Fruit fly (Drosophila melanogaster) whole organism, embryonic: Measurements from ENCODE around the gene Sfp77F.

ENCODE experiments used
- Antp ChIP-seq: fragments of 200-800 bp; sonication (Bioruptor generic); optimal IDR thresholded peaks from 3 replicates; lab custom pipeline; 2016; ENCODE audit warnings: missing biosample characterization, missing genetic modification characterization
- Blimp-1 ChIP-seq: fragments of 200-800 bp; sonication (Bioruptor generic); optimal IDR thresholded peaks from 3 replicates; lab custom pipeline; 2018; ENCODE audit warnings: missing biosample characterization, missing genetic modification characterization, mild to moderate bottlenecking, moderate library complexity, missing genetic modification reagents
- CG10209 ChIP-seq: fragments of 200-800 bp; sonication (Bioruptor generic); optimal IDR thresholded peaks from 3 replicates; lab custom pipeline; 2017; ENCODE audit warnings: missing biosample characterization, mild to moderate bottlenecking, missing genetic modification characterization, missing genetic modification reagents
- CG1024 ChIP-seq: fragments of 200-800 bp; sonication (Bioruptor generic); IDR thresholded peaks from 2 replicates; pipeline ENCODE4 v1.3.6; 2022; ENCODE audit warnings: missing biosample characterization, missing genetic modification characterization
- CG10321 ChIP-seq: fragments of 200-800 bp; sonication (Bioruptor generic); IDR thresholded peaks from 2 replicates; pipeline ENCODE4 v1.3.6; 2022; ENCODE audit warnings: missing biosample characterization, missing genetic modification characterization
- CG11247 ChIP-seq: fragments of 200-800 bp; sonication (Bioruptor generic); IDR thresholded peaks from 2 replicates; pipeline ENCODE4 v1.3.6; 2022; ENCODE audit warnings: missing biosample characterization, missing genetic modification characterization
- CG11456 ChIP-seq: fragments of 200-800 bp; sonication (Bioruptor generic); IDR thresholded peaks from 3 replicates; pipeline ENCODE4 v1.3.6; 2022; ENCODE audit warnings: missing biosample characterization, missing genetic modification characterization
- CG12391 ChIP-seq: fragments of 200-800 bp; sonication (Bioruptor generic); optimal IDR thresholded peaks from 3 replicates; lab custom pipeline; 2018; ENCODE audit warnings: missing biosample characterization, mild to moderate bottlenecking, missing genetic modification characterization, moderate library complexity
- CG12769 ChIP-seq: fragments of 200-800 bp; sonication (Bioruptor generic); optimal IDR thresholded peaks from 2 replicates; lab custom pipeline; 2019; ENCODE audit warnings: missing biosample characterization, mild to moderate bottlenecking, missing genetic modification characterization, moderate library complexity
- CG13894 ChIP-seq: fragments of 200-800 bp; sonication (Bioruptor generic); optimal IDR thresholded peaks from 3 replicates; lab custom pipeline; 2018; ENCODE audit warnings: missing biosample characterization, mild to moderate bottlenecking, missing genetic modification characterization, moderate library complexity
- CG14441 ChIP-seq: fragments of 200-800 bp; sonication (Bioruptor generic); IDR thresholded peaks from 2 replicates; pipeline ENCODE4 v1.3.6; 2022; ENCODE audit warnings: missing biosample characterization, missing genetic modification characterization
- CG2129 ChIP-seq: fragments of 200-800 bp; sonication (Bioruptor generic); IDR thresholded peaks from 2 replicates; pipeline ENCODE4 v1.3.6; 2022; ENCODE audit warnings: missing biosample characterization, missing genetic modification characterization; ENCODE audit not compliant: partially characterized antibody
- CG30403 ChIP-seq: fragments of 200-800 bp; sonication (Bioruptor generic); optimal IDR thresholded peaks from 3 replicates; lab custom pipeline; 2016; ENCODE audit warnings: missing biosample characterization, missing genetic modification characterization
- CG3281 ChIP-seq: fragments of 200-800 bp; sonication (Bioruptor generic); optimal IDR thresholded peaks from 3 replicates; lab custom pipeline; 2017; ENCODE audit warnings: missing biosample characterization, mild to moderate bottlenecking, missing genetic modification characterization
- CG4617 ChIP-seq: fragments of 200-800 bp; sonication (Bioruptor generic); optimal IDR thresholded peaks from 3 replicates; lab custom pipeline; 2016; ENCODE audit warnings: missing biosample characterization, missing genetic modification characterization, borderline replicate concordance
- CG4854 ChIP-seq: fragments of 200-800 bp; sonication (Bioruptor generic); optimal IDR thresholded peaks from 2 replicates; lab custom pipeline; 2016; ENCODE audit warnings: missing biosample characterization, missing genetic modification characterization, inconsistent platforms
- CG6272 ChIP-seq: fragments of 200-800 bp; sonication (Bioruptor generic); IDR thresholded peaks from 2 replicates; pipeline ENCODE4 v1.3.6; 2022; ENCODE audit warnings: missing biosample characterization, missing genetic modification characterization
- CG6689 ChIP-seq: fragments of 200-800 bp; sonication (Bioruptor generic); IDR thresholded peaks from 2 replicates; pipeline ENCODE4 v1.3.6; 2022; ENCODE audit warnings: missing biosample characterization, missing genetic modification characterization
- CG7839 ChIP-seq: fragments of 200-800 bp; sonication (Bioruptor generic); optimal IDR thresholded peaks from 3 replicates; lab custom pipeline; 2018; ENCODE audit warnings: missing biosample characterization, mild to moderate bottlenecking, missing genetic modification characterization, moderate library complexity
- CG8944 ChIP-seq: fragments of 200-800 bp; sonication (Bioruptor generic); optimal IDR thresholded peaks from 3 replicates; lab custom pipeline; 2016; ENCODE audit warnings: missing biosample characterization, missing genetic modification characterization
- CG9609 ChIP-seq: fragments of 200-800 bp; sonication (Bioruptor generic); optimal IDR thresholded peaks from 3 replicates; lab custom pipeline; 2016; ENCODE audit warnings: missing biosample characterization, missing genetic modification characterization
- CG9817 ChIP-seq: fragments of 200-800 bp; sonication (Bioruptor generic); optimal IDR thresholded peaks from 2 replicates; lab custom pipeline; 2018; ENCODE audit warnings: missing biosample characterization, mild to moderate bottlenecking, missing genetic modification characterization, moderate library complexity
- CrebB ChIP-seq: fragments of 200-800 bp; sonication (Bioruptor generic); optimal IDR thresholded peaks from 3 replicates; lab custom pipeline; 2018; ENCODE audit warnings: missing biosample characterization, mild to moderate bottlenecking, missing genetic modification characterization
- Deaf1 ChIP-seq: fragments of 200-800 bp; optimal IDR thresholded peaks from 3 replicates; lab custom pipeline; 2019; ENCODE audit warnings: missing biosample characterization, mild to moderate bottlenecking, missing genetic modification characterization, moderate library complexity
- E2f2 ChIP-seq: fragments of 200-800 bp; sonication (Bioruptor generic); IDR thresholded peaks from 2 replicates; pipeline ENCODE4 v1.3.6; 2022; ENCODE audit warnings: missing biosample characterization, missing genetic modification characterization
- HLH4C ChIP-seq: fragments of 200-800 bp; sonication (Bioruptor generic); IDR thresholded peaks from 3 replicates; pipeline ENCODE4 v1.3.6; 2022; ENCODE audit warnings: missing biosample characterization, missing genetic modification characterization; ENCODE audit not compliant: partially characterized antibody
- HLHmδ ChIP-seq: fragments of 200-800 bp; sonication (Bioruptor generic); optimal IDR thresholded peaks from 2 replicates; lab custom pipeline; 2018; ENCODE audit warnings: missing biosample characterization, mild to moderate bottlenecking, missing genetic modification characterization, moderate library complexity
- HmgD ChIP-seq: fragments of 200-800 bp; sonication (Bioruptor generic); optimal IDR thresholded peaks from 3 replicates; lab custom pipeline; 2016; ENCODE audit warnings: missing biosample characterization, missing genetic modification characterization
- Hmr ChIP-seq: fragments of 200-800 bp; sonication (Bioruptor generic); optimal IDR thresholded peaks from 3 replicates; lab custom pipeline; 2017; ENCODE audit warnings: mild to moderate bottlenecking, missing biosample characterization, missing genetic modification reagents, missing genetic modification characterization
- Kr ChIP-seq: fragments of 200-800 bp; sonication (Bioruptor generic); optimal IDR thresholded peaks from 2 replicates; lab custom pipeline; 2017; ENCODE audit warnings: missing biosample characterization, mild to moderate bottlenecking, missing genetic modification characterization
- Mrtf ChIP-seq: fragments of 200-800 bp; sonication (Bioruptor generic); IDR thresholded peaks from 3 replicates; pipeline ENCODE4 v1.3.6; 2022; ENCODE audit warnings: missing biosample characterization, missing genetic modification characterization
- Nf-YB ChIP-seq: fragments of 200-800 bp; sonication (Bioruptor generic); optimal IDR thresholded peaks from 3 replicates; lab custom pipeline; 2019; ENCODE audit warnings: missing biosample characterization, mild to moderate bottlenecking, missing genetic modification characterization, moderate library complexity
- Ptx1 ChIP-seq: fragments of 200-800 bp; sonication (Bioruptor generic); IDR thresholded peaks from 2 replicates; pipeline ENCODE4 v1.3.6; 2022; ENCODE audit warnings: missing biosample characterization, missing genetic modification characterization
- Sry-β ChIP-seq: fragments of 200-800 bp; sonication (Bioruptor generic); optimal IDR thresholded peaks from 2 replicates; lab custom pipeline; 2018; ENCODE audit warnings: missing biosample characterization, mild to moderate bottlenecking, missing genetic modification characterization, moderate library complexity
- aop ChIP-seq: fragments of 200-800 bp; sonication (Bioruptor generic); IDR thresholded peaks from 2 replicates; pipeline ENCODE4 v1.3.6; 2022; ENCODE audit warnings: missing biosample characterization, missing genetic modification characterization
- ap ChIP-seq: fragments of 200-800 bp; sonication (Bioruptor generic); IDR thresholded peaks from 2 replicates; pipeline ENCODE4 v1.3.6; 2022; ENCODE audit warnings: missing biosample characterization, missing genetic modification characterization
- dan ChIP-seq: fragments of 200-800 bp; sonication (Bioruptor generic); IDR thresholded peaks from 2 replicates; pipeline ENCODE4 v1.3.6; 2022; ENCODE audit warnings: missing biosample characterization, missing genetic modification characterization
- dmrt11E ChIP-seq: fragments of 200-800 bp; sonication (Bioruptor generic); optimal IDR thresholded peaks from 3 replicates; lab custom pipeline; 2018; ENCODE audit warnings: missing biosample characterization, mild to moderate bottlenecking, missing genetic modification characterization, moderate library complexity
- fd96Cb ChIP-seq: fragments of 200-800 bp; sonication (Bioruptor generic); optimal IDR thresholded peaks from 2 replicates; lab custom pipeline; 2018; ENCODE audit warnings: missing biosample characterization, mild to moderate bottlenecking, missing genetic modification characterization, moderate library complexity
- ftz-f1 ChIP-seq: fragments of 200-800 bp; sonication (Bioruptor generic); optimal IDR thresholded peaks from 2 replicates; lab custom pipeline; 2016; ENCODE audit warnings: missing biosample characterization, missing genetic modification characterization
- hbn ChIP-seq: fragments of 200-800 bp; sonication (Bioruptor generic); IDR thresholded peaks from 2 replicates; pipeline ENCODE4 v1.3.6; 2022; ENCODE audit warnings: missing biosample characterization, missing genetic modification characterization; ENCODE audit not compliant: partially characterized antibody
- lov ChIP-seq, 2 experiments: fragments of 200-800 bp in 1 of 2; fragments of >200 bp in 1 of 2; sonication (Bioruptor generic) in 1 of 2; IDR thresholded peaks in 1 of 2; optimal IDR thresholded peaks in 1 of 2; 2 replicates in 1 of 2; 3 replicates in 1 of 2; pipeline versions ENCODE4 v1.3.6 to Lab custom; 2017 to 2022; ENCODE audit warnings: missing biosample characterization in 1 of 2, missing genetic modification characterization in 1 of 2
- otp ChIP-seq: fragments of 200-800 bp; sonication (Bioruptor generic); IDR thresholded peaks from 3 replicates; pipeline ENCODE4, ENCODE4 v1.3.6; 2022; ENCODE audit warnings: missing biosample characterization, missing genetic modification characterization
- peb ChIP-seq: fragments of 200-800 bp; sonication (Bioruptor generic); IDR thresholded peaks from 2 replicates; pipeline ENCODE4 v1.3.6; 2022; ENCODE audit warnings: missing biosample characterization, missing genetic modification characterization
- pnt ChIP-seq: fragments of 200-800 bp; sonication (Bioruptor generic); optimal IDR thresholded peaks from 3 replicates; lab custom pipeline; 2016; ENCODE audit warnings: missing biosample characterization, missing genetic modification characterization
- sd ChIP-seq: fragments of 200-800 bp; sonication (Bioruptor generic); optimal IDR thresholded peaks from 3 replicates; lab custom pipeline; 2018; ENCODE audit warnings: missing biosample characterization, mild to moderate bottlenecking, missing genetic modification characterization, moderate library complexity
- sens ChIP-seq: fragments of 200-800 bp; sonication (Bioruptor generic); peaks from one replicate; lab custom pipeline; 2016; ENCODE audit warnings: missing biosample characterization, missing genetic modification characterization
- slou ChIP-seq: fragments of 200-800 bp; sonication (Bioruptor generic); optimal IDR thresholded peaks from 3 replicates; lab custom pipeline; 2016; ENCODE audit warnings: missing biosample characterization, missing genetic modification characterization
- ttk ChIP-seq: fragments of 200-800 bp; sonication (Bioruptor generic); IDR thresholded peaks from 2 replicates; pipeline ENCODE4 v2.1.2; 2022; ENCODE audit warnings: missing biosample characterization, missing genetic modification characterization
- tup ChIP-seq: fragments of 200-800 bp; sonication (Bioruptor generic); optimal IDR thresholded peaks from 2 replicates; lab custom pipeline; 2016; ENCODE audit warnings: missing biosample characterization, mild to moderate bottlenecking, missing genetic modification characterization, moderate library complexity
- unc-4 ChIP-seq: fragments of 200-800 bp; sonication (Bioruptor generic); IDR thresholded peaks from 2 replicates; pipeline ENCODE4 v1.3.6; 2022; ENCODE audit warnings: missing biosample characterization, missing genetic modification characterization; ENCODE audit not compliant: partially characterized antibody

Sfp77F gene

DNA sequence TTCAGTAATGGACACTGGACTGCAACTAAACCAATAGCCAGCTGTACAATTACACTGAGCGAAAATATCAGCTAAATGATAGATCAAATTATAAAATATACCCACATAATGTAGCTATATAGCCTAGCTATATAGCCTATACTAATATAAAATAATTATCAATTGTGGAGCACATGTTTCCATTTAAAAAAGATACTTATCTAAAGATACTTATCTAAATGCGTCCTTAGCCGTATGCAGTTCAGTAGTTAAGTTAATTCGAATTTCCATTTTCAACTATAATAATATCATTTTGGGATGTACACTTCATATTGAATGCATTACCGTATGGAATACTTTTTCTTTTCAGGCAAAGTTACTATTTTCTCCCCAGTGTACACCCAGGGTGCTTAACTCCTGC is 21.7 kb upstream of the Sfp77F start (continued):
- no peak for TF ChIP-seq Antp (GFP tag; lab: Kevin White, UChicago)
- TF ChIP-seq CG10321 (GFP tag; lab: Robert Waterston, UW), result no peak
- TF ChIP-seq CG4617 (GFP tag; lab: Kevin White, UChicago), result no peak
- TF ChIP-seq CG12391 (tag; lab: Kevin White, UChicago), result peak; percentile 29
- no peak for TF ChIP-seq hbn (GFP tag; lab: Robert Waterston, UW)
- no peak for TF ChIP-seq aop
- no peak for TF ChIP-seq HmgD (GFP tag; lab: Kevin White, UChicago)
- peak; percentile 25 for TF ChIP-seq fd96Cb
- no peak for TF ChIP-seq peb (GFP tag; lab: Robert Waterston, UW)
- TF ChIP-seq Nf-YB (GFP tag; lab: Kevin White, UChicago), result no peak
- TF ChIP-seq slou (GFP tag; lab: Kevin White, UChicago), result no peak
- TF ChIP-seq CG11247 (GFP tag; lab: Robert Waterston, UW), result no peak
- TF ChIP-seq Ptx1 (GFP tag; lab: Robert Waterston, UW), result no peak
- TF ChIP-seq ttk, result no peak
- no peak for TF ChIP-seq CG13894 (tag; lab: Kevin White, UChicago)
- no peak for TF ChIP-seq HLH4C (GFP tag; lab: Robert Waterston, UW)
- no peak for TF ChIP-seq dan (GFP tag; lab: Robert Waterston, UW)
- TF ChIP-seq CG11456 (GFP tag; lab: Robert Waterston, UW), result no peak
- no peak for TF ChIP-seq ap (GFP tag; lab: Robert Waterston, UW)
- peak; percentile 4 for TF ChIP-seq Blimp-1 (GFP tag; lab: Kevin White, UChicago)
- no peak for TF ChIP-seq Hmr (GFP tag; lab: Kevin White, UChicago)
- TF ChIP-seq tup (GFP tag; lab: Kevin White, UChicago), result no peak
- TF ChIP-seq CG3281, result no peak
- TF ChIP-seq CG7839 (tag; lab: Kevin White, UChicago), result peak; percentile 33
- no peak for TF ChIP-seq CG8944 (GFP tag; lab: Kevin White, UChicago)
- no peak for TF ChIP-seq Kr
- TF ChIP-seq CrebB (tag; lab: Kevin White, UChicago), result no peak
- no peak for TF ChIP-seq unc-4
- peak; percentile 8 for TF ChIP-seq CG10209 (GFP tag; lab: Kevin White, UChicago)
- TF ChIP-seq lov (optimal IDR thresholded peaks at IDR 0.05; lab: Kevin White, UChicago), result no peak
- no peak for TF ChIP-seq lov (GFP tag; IDR thresholded peaks at IDR 0.05; lab: Robert Waterston, UW)
- no peak for TF ChIP-seq CG1024 (GFP tag; lab: Robert Waterston, UW)
- no peak for TF ChIP-seq ftz-f1 (GFP tag; lab: Kevin White, UChicago)
- TF ChIP-seq CG6689 (GFP tag; lab: Robert Waterston, UW), result no peak
- TF ChIP-seq Sry-β, result no peak
- peak; percentile 83 for TF ChIP-seq sens
- TF ChIP-seq CG12769 (tag; lab: Kevin White, UChicago), result no peak
- TF ChIP-seq Deaf1 (tag; lab: Kevin White, UChicago), result no peak
- no peak for TF ChIP-seq CG6272 (GFP tag; lab: Robert Waterston, UW)
- no peak for TF ChIP-seq pnt (GFP tag; lab: Kevin White, UChicago)
- TF ChIP-seq CG4854, result no peak
- no peak for TF ChIP-seq CG9817 (tag; lab: Kevin White, UChicago)
- TF ChIP-seq HLHmδ, result no peak
- no peak for TF ChIP-seq E2f2 (GFP tag; lab: Robert Waterston, UW)
- peak; percentile 54 for TF ChIP-seq dmrt11E (tag; lab: Kevin White, UChicago)
- no peak for TF ChIP-seq Mrtf (GFP tag; lab: Robert Waterston, UW)
- no peak for TF ChIP-seq CG14441 (GFP tag; lab: Robert Waterston, UW)
- TF ChIP-seq otp (GFP tag; lab: Robert Waterston, UW), result no peak
- TF ChIP-seq CG9609 (GFP tag; lab: Kevin White, UChicago), result no peak
- peak; percentile 11 for TF ChIP-seq CG30403
- TF ChIP-seq sd, result no peak
- TF ChIP-seq CG2129, result no peak
